Fruit fly (Drosophila melanogaster): ENCODE results near the gene fax.

DNA sequence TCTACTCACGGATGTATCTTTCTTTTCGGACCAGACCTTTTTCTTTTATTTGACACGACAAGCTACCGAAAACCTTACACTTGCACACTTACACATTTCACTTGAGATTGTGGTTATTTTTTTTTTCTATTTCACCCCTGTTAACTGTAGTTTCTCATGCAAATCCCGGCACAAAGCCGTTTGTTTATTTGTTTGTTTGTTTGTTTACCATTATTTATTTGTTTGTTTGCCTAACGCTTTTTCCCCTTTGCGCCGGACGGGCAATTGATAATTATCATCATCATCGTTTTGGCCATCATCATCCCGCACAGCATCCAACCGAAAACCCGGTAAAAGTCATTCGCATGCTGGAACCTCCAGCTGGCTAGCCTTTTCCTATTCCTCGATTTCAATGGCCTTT is 19.4 kb upstream of the fax start:
- TF ChIP-seq Pif1B (GFP tag; optimal IDR thresholded peaks at IDR 0.05) (no peak), CG34367 (tag; optimal IDR thresholded peaks at IDR 0.05) (no peak), CG14655 (GFP tag; optimal IDR thresholded peaks at IDR 0.05) (no peak), CG13204 (GFP tag; optimal IDR thresholded peaks at IDR 0.05) (no peak), Pif1A (GFP tag; optimal IDR thresholded peaks at IDR 0.05) (no peak), Ets98B (GFP tag; IDR thresholded peaks at IDR 0.05) (no peak), CG4496 (GFP tag; IDR thresholded peaks at IDR 0.05) (no peak), CG8159 (tag; optimal IDR thresholded peaks at IDR 0.05) (no peak)
